Fruit fly (Drosophila melanogaster): ENCODE data around the gene CG5500.
A peak's percentile ranks its signal among the peaks of the same experiment; 100 is the strongest.

The CG5500 gene

DNA sequence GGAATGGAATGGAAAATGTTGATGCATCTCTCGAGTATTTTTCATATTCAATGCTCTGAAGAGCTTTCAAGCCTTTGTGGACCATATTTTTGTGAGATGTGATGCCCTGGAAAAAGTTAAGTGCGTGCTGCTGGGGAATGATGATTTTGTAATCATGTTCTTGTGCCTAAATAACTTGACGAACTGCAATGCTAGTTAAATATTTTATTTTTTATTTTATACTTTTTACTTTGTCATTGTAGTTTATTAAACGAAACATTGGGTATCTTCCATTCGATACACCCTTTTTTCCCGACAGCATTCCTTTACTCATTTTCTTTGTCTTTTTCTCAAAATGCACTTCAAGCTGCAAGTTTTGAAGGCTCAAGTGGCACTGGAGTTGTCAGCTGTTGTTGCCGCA is 23.6 kb downstream of the CG5500 start (continued):
- TF ChIP-seq Eip93F (GFP tag; optimal IDR thresholded peaks at IDR 0.05) (no peak), Ets21C (GFP tag; optimal IDR thresholded peaks at IDR 0.05) (no peak), OdsH (GFP tag; optimal IDR thresholded peaks at IDR 0.05) (peak; percentile 66), CG6792 (GFP tag; optimal IDR thresholded peaks at IDR 0.05) (peak; percentile 51), Hr4 (GFP tag; optimal IDR thresholded peaks at IDR 0.05) (peak; percentile 61), CG4318 (GFP tag; optimal IDR thresholded peaks at IDR 0.05) (peak; percentile 16), salr (GFP tag; optimal IDR thresholded peaks at IDR 0.05) (peak in 1 of 2 experiments; percentile 22), CG11902 (GFP tag; optimal IDR thresholded peaks at IDR 0.05) (peak; percentile 24), Sox15 (GFP tag; optimal IDR thresholded peaks at IDR 0.05) (peak; percentile 29), ss (GFP tag; optimal IDR thresholded peaks at IDR 0.05) (no peak), esn (GFP tag; optimal IDR thresholded peaks at IDR 0.05) (peak; percentile 52), CG6163 (GFP tag; IDR thresholded peaks at IDR 0.05) (peak; percentile 50; the same call in 1 of the 3 replicates), acj6 (GFP tag; optimal IDR thresholded peaks at IDR 0.05) (peak; percentile 62), fd85E (GFP tag; optimal IDR thresholded peaks at IDR 0.05) (no peak), Eip78C (GFP tag) (peak; percentile 85), CG8632 (GFP tag; optimal IDR thresholded peaks at IDR 0.05) (peak; percentile 45), CG1621 (tag; optimal IDR thresholded peaks at IDR 0.05) (no peak), Lpt (GFP tag; optimal IDR thresholded peaks at IDR 0.05) (peak; percentile 28), CG34406 (GFP tag; optimal IDR thresholded peaks at IDR 0.05) (peak; percentile 60), lz (GFP tag; optimal IDR thresholded peaks at IDR 0.05) (peak; percentile 31), net (GFP tag; optimal IDR thresholded peaks at IDR 0.05) (peak; percentile 35), dac (GFP tag; optimal IDR thresholded peaks at IDR 0.05) (no peak), cyc (GFP tag; optimal IDR thresholded peaks at IDR 0.05) (peak; percentile 29), Ets96B (tag; optimal IDR thresholded peaks at IDR 0.05) (peak; percentile 27)

dm6 chr3R:26906034-26906433 is 29.6 kb downstream of the CG5500 start:
- TF ChIP-seq Blimp-1 (GFP tag; optimal IDR thresholded peaks at IDR 0.05) (no peak), esn (GFP tag; optimal IDR thresholded peaks at IDR 0.05) (no peak), svp (GFP tag) (no peak), Hr39 (GFP tag; optimal IDR thresholded peaks at IDR 0.05) (no peak), CG6854 (GFP tag; optimal IDR thresholded peaks at IDR 0.05) (peak; percentile 60)

dm6 chr3R:26906711-26907510 is 30.5 kb downstream of the CG5500 start:
- TF ChIP-seq Eip75B (GFP tag; optimal IDR thresholded peaks at IDR 0.05): no peak
- TF ChIP-seq CG10631 (GFP tag; optimal IDR thresholded peaks at IDR 0.05): no peak
- TF ChIP-seq Gug (GFP tag; IDR thresholded peaks at IDR 0.05): no peak
- TF ChIP-seq CG8119 (GFP tag; IDR thresholded peaks at IDR 0.05): no peak
- 0 out of 2 replicates have a peak, but pooled peaks have one; percentile 27 for TF ChIP-seq CG15336 (GFP tag; IDR thresholded peaks at IDR 0.05)
- peak; percentile 22; the same call in 1 of the 3 replicates for TF ChIP-seq CG6163 (GFP tag; IDR thresholded peaks at IDR 0.05)
- TF ChIP-seq CG10669 (GFP tag; optimal IDR thresholded peaks at IDR 0.05): no peak
- no peak for TF ChIP-seq cyc (GFP tag; optimal IDR thresholded peaks at IDR 0.05)
- TF ChIP-seq pdm3 (GFP tag; optimal IDR thresholded peaks at IDR 0.05): no peak
- TF ChIP-seq OdsH (GFP tag; optimal IDR thresholded peaks at IDR 0.05): no peak
- TF ChIP-seq CG34406 (GFP tag; optimal IDR thresholded peaks at IDR 0.05): no peak
- TF ChIP-seq CG4318 (GFP tag; optimal IDR thresholded peaks at IDR 0.05): no peak
- TF ChIP-seq esn (GFP tag; optimal IDR thresholded peaks at IDR 0.05): no peak
- TF ChIP-seq CG1621 (tag; optimal IDR thresholded peaks at IDR 0.05): no peak
- TF ChIP-seq CG11294 (GFP tag; IDR thresholded peaks at IDR 0.05): no peak

DNA sequence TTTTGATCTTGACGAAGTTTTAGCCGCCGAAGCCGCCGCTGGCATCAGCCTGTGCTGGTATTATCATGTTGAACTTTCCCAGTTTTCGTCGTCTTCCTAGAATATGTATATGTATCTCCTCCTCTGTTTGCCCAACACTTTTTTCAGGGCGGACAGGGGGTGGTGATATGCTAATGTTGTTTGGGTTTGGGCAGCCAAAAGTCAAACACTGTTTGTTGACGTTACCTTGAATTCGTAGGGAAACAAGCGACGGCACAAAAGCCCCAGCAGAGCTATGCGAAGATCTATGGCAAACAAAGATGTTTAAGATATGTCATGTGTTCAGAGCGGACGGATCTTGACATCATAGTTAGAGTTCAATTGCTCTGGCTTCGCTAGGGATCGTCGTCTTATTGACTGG is 32.3 kb downstream of the CG5500 start:
- no peak for TF ChIP-seq ss (GFP tag; optimal IDR thresholded peaks at IDR 0.05)
- TF ChIP-seq dsx (GFP tag; optimal IDR thresholded peaks at IDR 0.05; ENCODE audit: poor library complexity, severe bottlenecking): no peak
- TF ChIP-seq fkh (GFP tag; optimal IDR thresholded peaks at IDR 0.05): peak; percentile 84
